Worm (Caenorhabditis elegans): ENCODE results near the gene ZC412.3.

Gene ZC412.3

DNA sequence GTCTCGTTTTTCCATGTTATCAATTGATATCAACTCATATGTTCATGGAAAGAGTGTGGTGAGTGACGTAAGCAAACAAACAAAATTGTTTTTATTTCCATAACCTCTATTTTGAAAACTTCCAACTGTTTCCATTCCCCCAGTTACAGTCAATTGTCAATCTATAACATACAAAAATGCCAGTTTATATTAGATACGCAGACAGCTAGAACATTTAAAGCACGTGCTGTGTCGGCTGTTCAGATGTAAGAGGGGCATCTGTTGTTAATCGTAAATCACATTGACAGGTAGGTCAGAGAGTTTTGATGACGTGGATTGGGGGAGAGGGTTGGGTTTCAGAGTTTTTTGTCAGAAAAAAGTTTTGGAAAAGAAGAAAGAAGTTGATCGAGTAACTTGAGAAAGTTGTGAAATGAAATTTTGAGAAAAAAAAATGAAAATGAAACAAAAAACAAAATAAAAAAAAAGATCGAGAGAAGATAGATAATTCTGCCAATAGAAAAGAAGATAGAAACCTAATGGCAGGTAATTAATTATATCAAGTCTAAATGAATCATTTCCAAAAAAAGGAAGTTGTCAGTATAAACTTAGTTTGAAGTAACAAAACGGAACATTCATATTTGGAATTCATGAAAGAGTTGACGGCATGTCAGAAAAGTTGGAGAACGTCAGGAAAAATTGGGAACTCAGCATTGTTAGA lies 22.7 kb downstream of the ZC412.3 start:
- TF ChIP-seq attf-5 (GFP tag; optimal IDR thresholded peaks at IDR 0.05) (peak; percentile 72), efl-1 (GFP tag; optimal IDR thresholded peaks at IDR 0.05) (no peak), K11D2.4 (GFP tag; IDR thresholded peaks at IDR 0.05) (peak; percentile 62), T07F8.4 (tag; optimal IDR thresholded peaks at IDR 0.05) (no peak), C06A6.2 (GFP tag; conservative IDR thresholded peaks at IDR 0.05) (peak; percentile 52; the same call in 1 of the 2 replicates), C17E4.6 (GFP tag; IDR thresholded peaks at IDR 0.05) (no peak), sdz-38 (tag; optimal IDR thresholded peaks at IDR 0.05) (no peak), cebp-2 (GFP tag; IDR thresholded peaks at IDR 0.05) (no peak), athp-1 (tag; optimal IDR thresholded peaks at IDR 0.05) (no peak), ztf-28 (GFP tag; IDR thresholded peaks at IDR 0.05) (no peak), ceh-27 (GFP tag; optimal IDR thresholded peaks at IDR 0.05) (no peak), madf-3 (GFP tag; IDR thresholded peaks at IDR 0.05) (no peak), ceh-79 (tag; optimal IDR thresholded peaks at IDR 0.05) (no peak), snpc-3.4 (tag; optimal IDR thresholded peaks at IDR 0.05) (no peak), bed-2 (GFP tag; IDR thresholded peaks at IDR 0.05) (no peak), mes-4 (tag; optimal IDR thresholded peaks at IDR 0.05) (no peak), dpff-1 (tag; optimal IDR thresholded peaks at IDR 0.05) (no peak), hsf-1 (GFP tag; IDR thresholded peaks at IDR 0.05) (no peak), nfya-1 (tag; optimal IDR thresholded peaks at IDR 0.05; ENCODE audit: borderline replicate concordance, insufficient read depth) (no peak), sea-2 (GFP tag; IDR thresholded peaks at IDR 0.05) (no peak), attf-6 (GFP tag; IDR thresholded peaks at IDR 0.05) (no peak), F10E7.11 (tag; optimal IDR thresholded peaks at IDR 0.05) (no peak), madf-8 (GFP tag; conservative IDR thresholded peaks at IDR 0.05) (no peak), madf-10 (tag; optimal IDR thresholded peaks at IDR 0.05) (peak; percentile 66), F57A8.1 (GFP tag; optimal IDR thresholded peaks at IDR 0.05) (no peak), xnd-1 (tag; optimal IDR thresholded peaks at IDR 0.05) (no peak), Y95B8A.8 (GFP tag; IDR thresholded peaks at IDR 0.05) (no peak), ceh-58 (GFP tag; IDR thresholded peaks at IDR 0.05) (no peak), ceh-40 (GFP tag; IDR thresholded peaks at IDR 0.05) (no peak), rpc-1 (optimal IDR thresholded peaks at IDR 0.05) (no peak), rpc-1 (tag; optimal IDR thresholded peaks at IDR 0.05) (no peak), mcd-1 (GFP tag; IDR thresholded peaks at IDR 0.05) (0 out of 2 replicates have a peak, but pooled peaks have one; percentile 17), aptf-3 (GFP tag; IDR thresholded peaks at IDR 0.05) (no peak), ztf-18 (tag; optimal IDR thresholded peaks at IDR 0.05) (no peak), ztf-22 (GFP tag; optimal IDR thresholded peaks at IDR 0.05) (peak; percentile 61), F55B11.4 (tag; optimal IDR thresholded peaks at IDR 0.05; ENCODE audit: borderline replicate concordance, insufficient read depth) (no peak), akir-1 (GFP tag; optimal IDR thresholded peaks at IDR 0.05) (peak; percentile 58), lsy-27 (tag; optimal IDR thresholded peaks at IDR 0.05; ENCODE audit: borderline replicate concordance, insufficient read depth) (no peak), ama-1 (optimal IDR thresholded peaks at IDR 0.05) (peak; percentile 71), ama-1 (GFP tag; optimal IDR thresholded peaks at IDR 0.05) (no peak), nhr-27 (tag; optimal IDR thresholded peaks at IDR 0.05) (no peak), zfh-2 (GFP tag; conservative IDR thresholded peaks at IDR 0.05) (no peak), lin-26 (GFP tag; IDR thresholded peaks at IDR 0.05) (no peak), F33H1.4 (GFP tag; IDR thresholded peaks at IDR 0.05) (no peak), egrh-3 (GFP tag; IDR thresholded peaks at IDR 0.05) (no peak), nfyb-1 (GFP tag; IDR thresholded peaks at IDR 0.05) (peak; percentile 66; the same call in 1 of the 2 replicates), ztf-3 (GFP tag; optimal IDR thresholded peaks at IDR 0.05) (no peak), tbp1 (GFP tag; optimal IDR thresholded peaks at IDR 0.05) (peak; percentile 46), ztf-26 (tag; optimal IDR thresholded peaks at IDR 0.05) (peak; percentile 65), ztf-25 (GFP tag; IDR thresholded peaks at IDR 0.05) (no peak)
